Worm (Caenorhabditis elegans): Measurements from ENCODE around the gene dyn-1.

DNA sequence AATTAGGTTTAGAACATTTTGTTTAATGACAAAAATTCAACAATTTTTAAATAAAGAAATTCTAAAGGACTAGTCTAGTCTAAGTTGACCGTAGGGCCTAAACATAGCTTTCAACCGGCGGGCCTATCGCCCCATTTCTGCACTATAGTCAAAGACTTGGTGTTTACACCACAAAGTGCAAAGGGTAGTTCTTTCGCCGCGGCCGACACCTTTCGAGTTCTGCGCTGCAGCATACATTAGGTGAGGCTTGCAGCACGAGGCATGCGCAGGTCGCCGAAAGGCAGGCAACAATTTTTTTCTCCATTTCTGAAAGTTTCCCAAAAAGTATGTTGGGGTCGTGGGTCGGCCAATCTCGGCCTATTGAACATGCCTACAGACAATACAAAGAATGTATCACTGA lies 40.2 kb upstream of the dyn-1 start:
- no peak for TF ChIP-seq alr-1 (tag; optimal IDR thresholded peaks at IDR 0.05)
- TF ChIP-seq elt-3 (tag; optimal IDR thresholded peaks at IDR 0.05), result no peak
- TF ChIP-seq ztf-11 (tag; optimal IDR thresholded peaks at IDR 0.05), result no peak
- TF ChIP-seq snpc-4 (tag; optimal IDR thresholded peaks at IDR 0.05), result no peak
- TF ChIP-seq ceh-82 (tag; optimal IDR thresholded peaks at IDR 0.05), result no peak
- no peak for TF ChIP-seq unc-62 (GFP tag; optimal IDR thresholded peaks at IDR 0.05)
- TF ChIP-seq R02D3.7 (tag; optimal IDR thresholded peaks at IDR 0.05), result no peak
- TF ChIP-seq nhr-10 (tag; optimal IDR thresholded peaks at IDR 0.05), result no peak
- no peak for TF ChIP-seq lin-39 (tag; optimal IDR thresholded peaks at IDR 0.05)
- no peak for TF ChIP-seq blmp-1 (tag; optimal IDR thresholded peaks at IDR 0.05; ENCODE audit: insufficient read depth)
- no peak for TF ChIP-seq nhr-77 (tag; optimal IDR thresholded peaks at IDR 0.05)
- TF ChIP-seq nhr-11 (tag; optimal IDR thresholded peaks at IDR 0.05), result no peak

Data from whole organism, L2 larva.